Worm (Caenorhabditis elegans): ENCODE measurements around the gene fbxb-2.

Gene fbxb-2

DNA sequence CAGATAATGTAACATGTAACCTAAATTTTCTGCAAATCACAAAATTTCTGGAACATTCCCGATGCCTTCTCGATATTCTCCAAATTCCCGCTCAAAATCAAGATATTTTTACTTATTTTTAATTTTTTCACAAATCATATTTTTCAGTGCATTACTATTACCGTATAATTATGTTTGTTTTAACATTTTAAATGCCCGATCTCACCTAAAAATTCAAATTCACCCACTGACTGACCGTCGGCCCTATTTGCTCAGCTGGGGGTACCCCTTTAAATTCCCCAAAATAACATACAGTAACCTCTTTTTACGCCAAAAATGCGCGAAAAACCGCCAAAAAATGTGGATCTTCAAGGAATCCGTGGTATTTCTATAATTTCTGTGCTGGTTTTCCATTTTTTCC is 19.4 kb downstream of the fbxb-2 start, which contains the start of gene oac-49:
oac-49 (plus strand) TSS at position 301 of the 400 bp plus-strand sequence.
- no peak for TF ChIP-seq unc-62 (GFP tag; optimal IDR thresholded peaks at IDR 0.05)

ce11 chrV:19217104-19217503 is 20.0 kb downstream of the fbxb-2 start, which contains the start of gene srr-2:
Gene srr-2, minus strand, starts transcription at chrV:19217176.
- TF ChIP-seq unc-62 (GFP tag; optimal IDR thresholded peaks at IDR 0.05): no peak

DNA sequence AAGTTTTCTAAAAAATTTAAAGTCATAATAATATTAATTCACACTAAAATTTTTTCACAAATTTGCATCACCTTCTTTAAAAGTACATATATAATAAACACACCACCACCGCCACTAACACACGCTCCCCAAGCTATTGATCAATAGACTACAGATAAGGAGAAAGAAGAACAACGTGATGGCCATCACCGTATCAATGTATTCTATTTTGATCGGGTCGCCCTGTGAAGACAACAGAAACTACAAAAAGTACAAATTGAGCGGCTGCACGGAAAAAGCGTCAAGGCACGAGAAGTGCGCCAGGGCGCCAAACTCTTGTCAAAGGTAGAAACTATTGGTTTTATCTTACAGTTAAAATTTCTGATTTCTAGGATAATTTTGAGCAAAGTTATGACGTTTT is 24.8 kb downstream of the fbxb-2 start:
- no peak for TF ChIP-seq unc-62 (GFP tag; optimal IDR thresholded peaks at IDR 0.05)

- TF ChIP-seq unc-62 (GFP tag; optimal IDR thresholded peaks at IDR 0.05): no peak
These were observed 25.3 kb downstream of the fbxb-2 start, which contains the start of gene nhr-79 for ce11 chrV:19211795-19212194. Gene nhr-79, minus strand, starts transcription at chrV:19211895.

DNA sequence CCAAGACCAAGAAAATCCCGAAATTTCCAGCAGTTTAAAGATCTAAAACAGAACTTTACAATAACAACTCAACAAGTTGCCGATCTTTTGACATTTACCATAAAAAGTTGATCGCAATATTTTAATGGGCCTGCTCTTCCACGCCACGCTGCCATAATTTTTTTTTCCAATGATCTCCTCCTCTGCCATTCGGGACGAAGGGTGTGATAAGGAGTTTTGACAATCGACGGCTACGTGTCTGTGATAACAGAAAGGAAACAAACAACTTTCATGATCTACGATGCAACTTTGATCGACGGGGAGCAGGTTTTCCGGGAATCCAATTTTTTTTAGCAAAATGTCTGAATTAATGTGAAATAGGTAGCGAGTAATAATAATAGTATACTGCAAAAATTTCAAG is 30.2 kb downstream of the fbxb-2 start:
- TF ChIP-seq unc-62 (GFP tag; optimal IDR thresholded peaks at IDR 0.05): no peak

- no peak for TF ChIP-seq unc-62 (GFP tag; optimal IDR thresholded peaks at IDR 0.05)
These were observed 31.7 kb downstream of the fbxb-2 start for ce11 chrV:19205450-19205849.

ce11 chrV:19203299-19203698 is 33.8 kb downstream of the fbxb-2 start, which contains the start of gene Y39B6A.1:
Gene Y39B6A.1, minus strand, starts transcription at chrV:19203607.
- TF ChIP-seq unc-62 (GFP tag; optimal IDR thresholded peaks at IDR 0.05): no peak

- no peak for TF ChIP-seq unc-62 (GFP tag; optimal IDR thresholded peaks at IDR 0.05)
These were observed 34.3 kb downstream of the fbxb-2 start for ce11 chrV:19202800-19203199.

DNA sequence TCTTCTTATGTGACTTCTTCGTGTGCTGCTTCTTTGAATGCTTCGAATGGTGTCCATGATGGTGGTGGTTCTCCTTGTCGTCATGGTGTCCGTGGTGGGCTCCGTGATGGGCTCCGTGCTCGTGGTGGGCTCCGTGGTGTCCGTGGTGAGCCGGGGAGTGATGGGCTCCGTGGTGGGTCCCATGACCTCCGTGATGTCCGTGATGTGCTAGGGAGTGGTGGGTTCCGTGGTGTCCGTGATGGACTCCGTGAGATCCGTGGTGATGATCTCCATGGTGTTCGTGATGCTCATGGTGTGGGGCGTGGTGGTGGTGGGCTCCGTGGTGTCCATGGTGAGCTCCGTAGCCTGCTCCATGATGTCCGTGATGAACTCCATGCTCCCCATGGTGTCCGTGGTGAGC is 35.9 kb downstream of the fbxb-2 start:
- TF ChIP-seq unc-62 (GFP tag; optimal IDR thresholded peaks at IDR 0.05): no peak

ce11 chrV:19189963-19190597 is 47.0 kb downstream of the fbxb-2 start, which contains the start of the genes Y39B6A.3 and pph-5:
Gene Y39B6A.3, minus strand, starts transcription at chrV:19190013.
Gene pph-5, plus strand, starts transcription at chrV:19190547.
- no peak for TF ChIP-seq unc-62 (GFP tag; optimal IDR thresholded peaks at IDR 0.05)
